Worm (Caenorhabditis elegans) whole organism, young adult: Measurements from ENCODE around the gene exc-9.

ENCODE experiments used
- B0261.1 ChIP-seq: sonication (generic microtip); optimal IDR thresholded peaks from 2 replicates; lab custom pipeline; 2016; ENCODE audit warnings: mild to moderate bottlenecking, missing genetic modification characterization, moderate library complexity, missing compliant biosample characterization
- madf-8 ChIP-seq: fragments of 200-800 bp; sonication (Bioruptor generic); conservative IDR thresholded peaks from 2 replicates; pipeline ENCODE4 v1.3.6; 2022; ENCODE audit warnings: missing genetic modification reagents, missing genetic modification characterization, missing compliant biosample characterization
- snpc-4 ChIP-seq, 5 experiments: fragments of 150-350 bp in 1 of 5; sonication (generic microtip) in 4 of 5; optimal IDR thresholded peaks; 2 replicates each; lab custom pipeline; 2014 to 2018; ENCODE audit warnings: missing genetic modification characterization in 5 of 5, missing biosample characterization in 3 of 5, antibody characterized with exemption in 2 of 5, mild to moderate bottlenecking in 2 of 5, missing compliant biosample characterization in 2 of 5, missing genotype in 2 of 5, moderate library complexity in 2 of 5, missing genetic modification reagents in 1 of 5

- TF ChIP-seq B0261.1 (tag; lab: Kevin White, UChicago), result no peak
- TF ChIP-seq snpc-4 (GFP tag; optimal IDR thresholded peaks at IDR 0.05; lab: Kevin White, UChicago), result no peak
- no peak for TF ChIP-seq snpc-4 (tag; optimal IDR thresholded peaks at IDR 0.05; lab: Kevin White, UChicago)
- no peak for TF ChIP-seq madf-8
Measured at ce11 chrIV:7957504-7957903, 16.7 kb upstream of the exc-9 start, which contains the start of gene frpr-10.
